Worm (Caenorhabditis elegans): Measurements from ENCODE around the gene nhr-228.

DNA sequence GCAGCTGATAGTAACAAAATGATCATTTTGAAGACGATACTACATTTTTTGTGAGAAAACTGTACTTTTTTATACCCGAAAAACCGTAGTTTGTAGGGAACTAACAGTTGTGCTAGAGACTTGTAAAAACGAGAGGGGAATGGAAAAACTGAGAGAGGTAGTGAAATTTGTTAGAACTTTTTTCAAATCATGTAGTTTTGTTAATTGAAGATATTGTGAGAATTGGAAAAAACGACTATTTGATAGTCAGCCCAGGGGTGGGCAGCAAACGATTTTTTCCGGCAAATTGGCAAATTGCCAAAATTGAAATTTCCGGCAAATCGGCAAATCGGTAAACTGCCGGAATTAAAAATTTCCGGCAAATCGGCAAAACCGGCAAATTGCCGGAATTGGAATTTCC lies 32.2 kb upstream of the nhr-228 start, which contains the start of gene cyp-33C6:
- no peak for TF ChIP-seq nhr-237 (tag; optimal IDR thresholded peaks at IDR 0.05)
- no peak for TF ChIP-seq ces-1 (GFP tag; optimal IDR thresholded peaks at IDR 0.05)
- TF ChIP-seq blmp-1 (tag; optimal IDR thresholded peaks at IDR 0.05): no peak
- TF ChIP-seq lin-13 (tag; optimal IDR thresholded peaks at IDR 0.05): no peak
- no peak for TF ChIP-seq hlh-1 (tag; optimal IDR thresholded peaks at IDR 0.05)
- no peak for TF ChIP-seq nhr-28 (tag; optimal IDR thresholded peaks at IDR 0.05)
- no peak for TF ChIP-seq ceh-43 (GFP tag; optimal IDR thresholded peaks at IDR 0.05)
- TF ChIP-seq nhr-12 (tag; optimal IDR thresholded peaks at IDR 0.05): no peak
- TF ChIP-seq ztf-11 (tag; optimal IDR thresholded peaks at IDR 0.05): no peak
